Fruit fly (Drosophila melanogaster): ENCODE results near the gene nau.

The nau gene

DNA sequence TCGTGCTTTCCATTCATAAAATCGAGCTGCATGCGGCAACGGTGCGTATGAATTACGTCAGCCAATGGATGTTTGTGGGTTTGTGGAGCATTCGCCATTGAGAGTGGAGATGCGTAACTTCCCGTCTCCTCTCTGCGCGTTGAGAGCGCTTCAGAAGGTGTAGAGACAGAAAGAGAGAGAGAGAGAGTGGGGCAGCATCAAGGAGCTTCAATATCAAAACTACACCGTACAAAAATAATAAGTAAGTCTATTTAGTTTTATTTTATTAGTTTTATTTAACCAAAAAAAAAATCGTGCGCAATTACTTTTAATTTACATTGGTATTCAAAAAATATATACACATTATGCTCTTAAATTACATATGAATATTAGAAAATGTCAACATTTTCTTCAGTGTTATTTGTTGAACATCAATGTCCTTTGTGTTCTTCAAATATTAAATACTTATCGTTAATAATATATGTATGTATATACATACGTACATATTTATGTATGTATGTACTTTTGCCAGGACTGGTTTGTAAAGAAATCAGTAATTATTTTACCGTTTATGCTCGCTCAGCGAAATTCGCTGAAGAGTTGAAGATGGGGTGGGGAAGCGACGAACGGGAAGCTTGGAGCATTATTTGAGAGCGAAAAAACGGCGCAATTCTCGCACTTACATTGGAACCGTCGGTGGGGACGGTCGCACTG, 4.7 kb upstream of the nau start, which contains the start of gene CG10365 (continued):
- peak; percentile 56 for TF ChIP-seq CG18764 (GFP tag; optimal IDR thresholded peaks at IDR 0.05)
- peak; percentile 43 for TF ChIP-seq Abd-B (GFP tag; optimal IDR thresholded peaks at IDR 0.05)
- peak; percentile 34 for TF ChIP-seq trh (GFP tag; optimal IDR thresholded peaks at IDR 0.05)
- no peak for TF ChIP-seq jigr1 (GFP tag; IDR thresholded peaks at IDR 0.05)
- TF ChIP-seq Fer3 (tag; optimal IDR thresholded peaks at IDR 0.05) = peak; percentile 92
- TF ChIP-seq ind (GFP tag; optimal IDR thresholded peaks at IDR 0.05) = peak; percentile 81
- TF ChIP-seq CG6254 (GFP tag; optimal IDR thresholded peaks at IDR 0.05) = peak; percentile 52
- peak; percentile 35; the same call in 1 of the 2 replicates for TF ChIP-seq MBD-R2 (GFP tag; IDR thresholded peaks at IDR 0.05)
- TF ChIP-seq CG2889 (GFP tag; IDR thresholded peaks at IDR 0.05) = 0 out of 3 replicates have a peak, but pooled peaks have one; percentile 28
- no peak for TF ChIP-seq HLHmδ (GFP tag; optimal IDR thresholded peaks at IDR 0.05)
- TF ChIP-seq TFAM (GFP tag; optimal IDR thresholded peaks at IDR 0.05) = peak; percentile 21
- TF ChIP-seq CG13296 (GFP tag; optimal IDR thresholded peaks at IDR 0.05) = peak; percentile 91
- no peak for TF ChIP-seq CG1647 (GFP tag; optimal IDR thresholded peaks at IDR 0.05)
- no peak for TF ChIP-seq Elba2 (GFP tag; optimal IDR thresholded peaks at IDR 0.05)
- no peak for TF ChIP-seq prd (optimal IDR thresholded peaks at IDR 0.05)
- peak; percentile 77 for TF ChIP-seq prd (GFP tag; IDR thresholded peaks at IDR 0.05)
- peak; percentile 70 for TF ChIP-seq CG15601 (tag; optimal IDR thresholded peaks at IDR 0.05)
- TF ChIP-seq Dref (GFP tag; IDR thresholded peaks at IDR 0.05) = no peak
- peak; percentile 3 for TF ChIP-seq lbe (GFP tag; optimal IDR thresholded peaks at IDR 0.05)
- no peak for TF ChIP-seq Sin3A (optimal IDR thresholded peaks at IDR 0.05)
- peak; percentile 87 for TF ChIP-seq HHEX (GFP tag; optimal IDR thresholded peaks at IDR 0.05)
- TF ChIP-seq chm (GFP tag; IDR thresholded peaks at IDR 0.05) = no peak; the same call in 1 of the 2 replicates
- TF ChIP-seq CG12155 (GFP tag; optimal IDR thresholded peaks at IDR 0.05) = peak; percentile 76
- no peak for TF ChIP-seq CG13624 (GFP tag; optimal IDR thresholded peaks at IDR 0.05)
- TF ChIP-seq CG8281 (tag; optimal IDR thresholded peaks at IDR 0.05) = peak; percentile 64
- peak; percentile 89 for TF ChIP-seq BtbVII (GFP tag; optimal IDR thresholded peaks at IDR 0.05)
- peak; percentile 16 to 77 for TF ChIP-seq bsh (GFP tag; optimal IDR thresholded peaks at IDR 0.05)
- TF ChIP-seq MTF-1 (GFP tag; optimal IDR thresholded peaks at IDR 0.05; ENCODE audit: borderline replicate concordance) = peak; percentile 58
- peak; percentile 78 to 89 for TF ChIP-seq Trl (optimal IDR thresholded peaks at IDR 0.05)
- TF ChIP-seq Trl (GFP tag; optimal IDR thresholded peaks at IDR 0.05) = no peak
- no peak for TF ChIP-seq pb (GFP tag; optimal IDR thresholded peaks at IDR 0.05)
- TF ChIP-seq CG8089 (GFP tag; optimal IDR thresholded peaks at IDR 0.05) = no peak
- peak in 1 of 2 experiments; percentile 46 for TF ChIP-seq crp (GFP tag; optimal IDR thresholded peaks at IDR 0.05)
- peak; percentile 96 for TF ChIP-seq gem (tag; optimal IDR thresholded peaks at IDR 0.05)
- no peak for TF ChIP-seq toy (GFP tag; IDR thresholded peaks at IDR 0.05)
- peak; percentile 56 for TF ChIP-seq CG2116 (GFP tag; optimal IDR thresholded peaks at IDR 0.05)
- TF ChIP-seq sens-2 (GFP tag; IDR thresholded peaks at IDR 0.05) = no peak
- TF ChIP-seq CG43689 (GFP tag; IDR thresholded peaks at IDR 0.05) = peak; percentile 59
- TF ChIP-seq CG9797 (GFP tag; optimal IDR thresholded peaks at IDR 0.05) = no peak
- no peak for TF ChIP-seq Lhr (GFP tag; optimal IDR thresholded peaks at IDR 0.05)
- peak; percentile 93 for TF ChIP-seq unpg (GFP tag; optimal IDR thresholded peaks at IDR 0.05)
- TF ChIP-seq ato (GFP tag; IDR thresholded peaks at IDR 0.05; ENCODE audit: partially characterized antibody) = no peak
- no peak for TF ChIP-seq CG11723 (GFP tag; optimal IDR thresholded peaks at IDR 0.05)
- peak; percentile 81 for TF ChIP-seq CG2120 (GFP tag; optimal IDR thresholded peaks at IDR 0.05)
- TF ChIP-seq chif (GFP tag; optimal IDR thresholded peaks at IDR 0.05) = peak in 1 of 2 experiments; percentile 14
- TF ChIP-seq Stat92E (GFP tag; optimal IDR thresholded peaks at IDR 0.05) = no peak
- TF ChIP-seq CG9817 (tag; optimal IDR thresholded peaks at IDR 0.05) = peak; percentile 80
- TF ChIP-seq CG2199 (GFP tag; IDR thresholded peaks at IDR 0.05) = no peak
- peak in 1 of 2 experiments; percentile 97 for TF ChIP-seq Hr51 (GFP tag; optimal IDR thresholded peaks at IDR 0.05)
